Worm (Caenorhabditis elegans) whole organism, late embryonic: Measurements from ENCODE around the gene C08B6.5.

Experiments
- C38D4.7 ChIP-seq: fragments of 200-800 bp; sonication (Bioruptor generic); optimal IDR thresholded peaks from 2 replicates; lab custom pipeline; 2018; ENCODE audit warnings: mild to moderate bottlenecking, missing genetic modification characterization, moderate library complexity, missing compliant biosample characterization
- ama-1 ChIP-seq: fragments of 150-350 bp; optimal IDR thresholded peaks from 2 replicates; lab custom pipeline; 2014
- ceh-6 ChIP-seq: fragments of 200-800 bp; sonication (Bioruptor generic); optimal IDR thresholded peaks from 2 replicates; lab custom pipeline; 2018; ENCODE audit warnings: mild to moderate bottlenecking, missing genetic modification characterization, missing compliant biosample characterization
- elt-2 ChIP-seq: sonication (generic microtip); optimal IDR thresholded peaks from 2 replicates; lab custom pipeline; 2016; ENCODE audit warnings: missing genetic modification reagents, missing genetic modification characterization, missing compliant biosample characterization
- ets-4 ChIP-seq: sonication (generic microtip); optimal IDR thresholded peaks from 2 replicates; lab custom pipeline; 2016; ENCODE audit warnings: missing genetic modification characterization, missing compliant biosample characterization
- fkh-10 ChIP-seq: fragments of 150-350 bp; optimal IDR thresholded peaks from 2 replicates; lab custom pipeline; 2014; ENCODE audit warnings: missing biosample characterization, missing genetic modification reagents, missing genetic modification characterization
- nfya-1 ChIP-seq: sonication (generic microtip); optimal IDR thresholded peaks from 2 replicates; lab custom pipeline; 2017; ENCODE audit warnings: missing genetic modification characterization, mild to moderate bottlenecking, missing compliant biosample characterization, antibody characterized with exemption, moderate library complexity
- nhr-11 ChIP-seq: fragments of 150-350 bp; optimal IDR thresholded peaks from 2 replicates; lab custom pipeline; 2014; ENCODE audit warnings: missing biosample characterization, missing genetic modification characterization
- pha-4 ChIP-seq: fragments of 150-350 bp; optimal IDR thresholded peaks from 2 replicates; lab custom pipeline; 2018; ENCODE audit warnings: missing biosample characterization, missing genetic modification reagents, missing genetic modification characterization
- pqm-1 ChIP-seq: sonication (generic microtip); optimal IDR thresholded peaks from 2 replicates; lab custom pipeline; 2016; ENCODE audit warnings: missing genetic modification characterization, missing compliant biosample characterization
- ref-2 ChIP-seq: sonication (generic microtip); optimal IDR thresholded peaks from 2 replicates; lab custom pipeline; 2016; ENCODE audit warnings: missing genetic modification characterization, missing compliant biosample characterization
- sox-2 ChIP-seq: fragments of 200-800 bp; sonication (Bioruptor generic); IDR thresholded peaks from 2 replicates; pipeline ENCODE4 v1.3.6; 2022; ENCODE audit warnings: missing genetic modification reagents, missing genetic modification characterization, missing compliant biosample characterization
- sox-4 ChIP-seq: sonication (generic microtip); optimal IDR thresholded peaks from 2 replicates; lab custom pipeline; 2017; ENCODE audit warnings: mild to moderate bottlenecking, missing genetic modification characterization, inconsistent platforms, missing compliant biosample characterization
- unc-42 ChIP-seq: sonication (generic microtip); optimal IDR thresholded peaks from 2 replicates; lab custom pipeline; 2016; ENCODE audit warnings: missing genotype, missing genetic modification characterization, missing compliant biosample characterization

DNA sequence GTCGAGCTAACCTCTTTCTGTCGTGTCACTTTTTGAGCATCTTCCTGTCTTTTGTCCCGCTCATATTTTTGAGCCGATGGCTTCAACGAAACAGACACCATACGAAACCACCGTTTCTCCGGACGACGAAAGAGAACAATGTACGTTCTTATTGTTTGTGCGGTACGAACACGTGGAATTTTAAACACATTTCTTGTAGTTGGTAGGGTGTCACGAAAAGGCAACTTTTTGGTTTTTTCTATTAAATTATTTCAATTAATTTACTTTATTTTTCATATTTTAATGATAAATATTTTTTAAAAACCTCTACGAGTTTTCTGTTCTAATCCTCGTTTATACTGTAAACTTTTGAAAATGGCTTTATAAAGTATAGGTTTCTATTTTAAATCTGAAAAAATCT lies 26.4 kb upstream of the C08B6.5 start, which contains the start of gene R04B5.11:
- TF ChIP-seq ref-2 (tag; lab: Kevin White, UChicago) (no peak), ceh-6 (no peak), ama-1 (lab: Kevin White, UChicago) (no peak), nhr-11 (tag; lab: Kevin White, UChicago) (no peak), pqm-1 (no peak), C38D4.7 (GFP tag; lab: Kevin White, UChicago) (no peak), unc-42 (tag; lab: Kevin White, UChicago) (no peak), fkh-10 (GFP tag; lab: Kevin White, UChicago) (no peak), elt-2 (tag; lab: Kevin White, UChicago) (no peak), ets-4 (no peak), pha-4 (tag; lab: Kevin White, UChicago) (no peak), sox-4 (tag; lab: Kevin White, UChicago) (no peak), nfya-1 (tag; lab: Kevin White, UChicago) (no peak), sox-2 (no peak)
